Worm (Caenorhabditis elegans) whole organism, L2 larva: ENCODE data around the gene rpb-6.

Experiments used
- C34F6.9 ChIP-seq: fragments of 150-350 bp; optimal IDR thresholded peaks from 2 replicates; lab custom pipeline; 2014; ENCODE audit warnings: missing biosample characterization, missing genetic modification characterization
- F13H6.1 ChIP-seq: sonication (generic microtip); optimal IDR thresholded peaks from 2 replicates; lab custom pipeline; 2016; ENCODE audit warnings: missing genetic modification characterization, missing compliant biosample characterization
- R02D3.7 ChIP-seq: fragments of 150-350 bp; optimal IDR thresholded peaks from 2 replicates; lab custom pipeline; 2014; ENCODE audit warnings: missing biosample characterization, missing genetic modification characterization
- Y55F3AM.14 ChIP-seq: fragments of 200-800 bp; sonication (Bioruptor generic); optimal IDR thresholded peaks from 2 replicates; lab custom pipeline; 2018; ENCODE audit warnings: mild to moderate bottlenecking, missing genetic modification characterization, missing compliant biosample characterization
- ZK546.5 ChIP-seq: sonication (generic microtip); optimal IDR thresholded peaks from 2 replicates; lab custom pipeline; 2017; ENCODE audit warnings: missing biosample characterization, missing genetic modification characterization
- aly-2 ChIP-seq: fragments of 150-350 bp; optimal IDR thresholded peaks from 2 replicates; lab custom pipeline; 2014; ENCODE audit warnings: missing biosample characterization, missing genetic modification characterization
- ama-1 ChIP-seq: fragments of 150-350 bp; optimal IDR thresholded peaks from 2 replicates; lab custom pipeline; 2018; ENCODE audit warnings: inconsistent platforms
- blmp-1 ChIP-seq: sonication (generic microtip); optimal IDR thresholded peaks from 2 replicates; lab custom pipeline; 2017; ENCODE audit warnings: missing genetic modification characterization, mild to moderate bottlenecking, missing compliant biosample characterization, antibody characterized with exemption, moderate library complexity; ENCODE audit not compliant: insufficient read depth
- ceh-16 ChIP-seq: fragments of 150-350 bp; optimal IDR thresholded peaks from 2 replicates; lab custom pipeline; 2014; ENCODE audit warnings: missing biosample characterization, missing genetic modification characterization
- ceh-82 ChIP-seq: fragments of 150-350 bp; optimal IDR thresholded peaks from 2 replicates; lab custom pipeline; 2014; ENCODE audit warnings: missing biosample characterization, missing genetic modification characterization
- crh-2 ChIP-seq: sonication (generic microtip); optimal IDR thresholded peaks from 2 replicates; lab custom pipeline; 2017; ENCODE audit warnings: missing biosample characterization, missing genetic modification characterization
- dmd-4 ChIP-seq: sonication (generic microtip); optimal IDR thresholded peaks from 2 replicates; lab custom pipeline; 2017; ENCODE audit warnings: missing biosample characterization, missing genetic modification characterization
- elt-1 ChIP-seq: fragments of 150-350 bp; optimal IDR thresholded peaks from 2 replicates; lab custom pipeline; 2014; ENCODE audit warnings: missing biosample characterization, missing genetic modification characterization
- elt-3 ChIP-seq: sonication (generic microtip); optimal IDR thresholded peaks from 2 replicates; lab custom pipeline; 2017; ENCODE audit warnings: missing biosample characterization, missing genetic modification characterization
- gmeb-1 ChIP-seq: fragments of 150-350 bp; optimal IDR thresholded peaks from 2 replicates; lab custom pipeline; 2014; ENCODE audit warnings: missing biosample characterization, missing genetic modification characterization
- lin-11 ChIP-seq: fragments of 150-350 bp; sonication (generic microtip); optimal IDR thresholded peaks from 2 replicates; lab custom pipeline; 2014; ENCODE audit warnings: missing biosample characterization, missing genetic modification characterization, inconsistent platforms, mixed read lengths
- lin-13 ChIP-seq: fragments of 150-350 bp; optimal IDR thresholded peaks from 2 replicates; lab custom pipeline; 2014; ENCODE audit warnings: missing biosample characterization, missing genetic modification reagents, missing genetic modification characterization
- lin-39 ChIP-seq: fragments of 150-350 bp; optimal IDR thresholded peaks from 2 replicates; lab custom pipeline; 2014; ENCODE audit warnings: missing biosample characterization, missing genetic modification reagents, missing genetic modification characterization
- lsy-2 ChIP-seq, 2 experiments: fragments of 150-350 bp in 1 of 2; sonication (generic microtip) in 1 of 2; optimal IDR thresholded peaks; 2 replicates each; lab custom pipeline; 2014 to 2017; ENCODE audit warnings: missing biosample characterization in 2 of 2, missing genetic modification characterization in 2 of 2
- mbf-1 ChIP-seq: sonication (generic microtip); optimal IDR thresholded peaks from 2 replicates; lab custom pipeline; 2017; ENCODE audit warnings: missing biosample characterization, missing genetic modification characterization
- mdl-1 ChIP-seq, 2 experiments: fragments of 150-350 bp in 1 of 2; sonication (generic microtip) in 1 of 2; optimal IDR thresholded peaks; 2 replicates each; lab custom pipeline; 2017; ENCODE audit warnings: missing biosample characterization in 2 of 2, missing genetic modification characterization in 2 of 2
- nhr-10 ChIP-seq: sonication (generic microtip); optimal IDR thresholded peaks from 2 replicates; lab custom pipeline; 2017; ENCODE audit warnings: missing biosample characterization, missing genetic modification characterization
- nhr-11 ChIP-seq: fragments of 150-350 bp; optimal IDR thresholded peaks from 2 replicates; lab custom pipeline; 2014; ENCODE audit warnings: missing biosample characterization, missing genetic modification characterization
- nhr-12 ChIP-seq: fragments of 150-350 bp; optimal IDR thresholded peaks from 2 replicates; lab custom pipeline; 2014; ENCODE audit warnings: missing biosample characterization, missing genetic modification characterization
- nhr-129 ChIP-seq: fragments of 150-350 bp; optimal IDR thresholded peaks from 2 replicates; lab custom pipeline; 2014; ENCODE audit warnings: missing biosample characterization, missing genetic modification characterization
- nhr-21 ChIP-seq: fragments of 150-350 bp; optimal IDR thresholded peaks from 2 replicates; lab custom pipeline; 2014; ENCODE audit warnings: missing biosample characterization, missing genetic modification characterization
- nhr-23 ChIP-seq: fragments of 150-350 bp; optimal IDR thresholded peaks from 2 replicates; lab custom pipeline; 2014; ENCODE audit warnings: missing biosample characterization, missing genetic modification reagents, missing genetic modification characterization
- nhr-237 ChIP-seq: fragments of 150-350 bp; optimal IDR thresholded peaks from 2 replicates; lab custom pipeline; 2014; ENCODE audit warnings: missing biosample characterization, missing genetic modification characterization
- nhr-25 ChIP-seq: fragments of 150-350 bp; sonication (generic microtip); optimal IDR thresholded peaks from 3 replicates; lab custom pipeline; 2014; ENCODE audit warnings: missing biosample characterization, missing genetic modification characterization
- nhr-6 ChIP-seq: fragments of 150-350 bp; optimal IDR thresholded peaks from 2 replicates; lab custom pipeline; 2014; ENCODE audit warnings: missing biosample characterization, missing genetic modification characterization
- peb-1 ChIP-seq: fragments of 150-350 bp; optimal IDR thresholded peaks from 2 replicates; lab custom pipeline; 2014; ENCODE audit warnings: missing biosample characterization, missing genetic modification characterization
- sem-4 ChIP-seq: fragments of 150-350 bp; optimal IDR thresholded peaks from 2 replicates; lab custom pipeline; 2014; ENCODE audit warnings: missing biosample characterization, missing genetic modification reagents, missing genetic modification characterization
- skn-1 ChIP-seq: sonication (generic microtip); optimal IDR thresholded peaks from 2 replicates; lab custom pipeline; 2017; ENCODE audit warnings: missing biosample characterization, missing genetic modification characterization
- sma-3 ChIP-seq: sonication (generic microtip); optimal IDR thresholded peaks from 2 replicates; lab custom pipeline; 2016; ENCODE audit warnings: missing genetic modification reagents, missing genetic modification characterization, missing compliant biosample characterization
- sma-9 ChIP-seq, 2 experiments: fragments of 150-350 bp in 1 of 2; sonication (generic microtip) in 1 of 2; optimal IDR thresholded peaks; 2 replicates each; lab custom pipeline; 2014 to 2016; ENCODE audit warnings: missing genetic modification characterization in 2 of 2, mild to moderate bottlenecking in 1 of 2, missing biosample characterization in 1 of 2, missing compliant biosample characterization in 1 of 2, missing genetic modification reagents in 1 of 2, moderate library complexity in 1 of 2
- snpc-4 ChIP-seq: fragments of 150-350 bp; optimal IDR thresholded peaks from 2 replicates; lab custom pipeline; 2014; ENCODE audit warnings: missing biosample characterization, missing genetic modification characterization
- unc-39 ChIP-seq: fragments of 150-350 bp; optimal IDR thresholded peaks from 2 replicates; lab custom pipeline; 2014; ENCODE audit warnings: missing biosample characterization, missing genetic modification characterization
- unc-55 ChIP-seq: fragments of 150-350 bp; sonication (generic microtip); optimal IDR thresholded peaks from 3 replicates; lab custom pipeline; 2014; ENCODE audit warnings: missing biosample characterization, missing genetic modification reagents, missing genetic modification characterization
- ztf-11 ChIP-seq: sonication (generic microtip); optimal IDR thresholded peaks from 2 replicates; lab custom pipeline; 2017; ENCODE audit warnings: missing biosample characterization, missing genetic modification characterization
- ztf-4 ChIP-seq: fragments of 150-350 bp; optimal IDR thresholded peaks from 2 replicates; lab custom pipeline; 2014; ENCODE audit warnings: missing biosample characterization, missing genetic modification characterization

Gene rpb-6

ce11 chrII:10541923-10542486 lies 37.2 kb upstream of the rpb-6 start, which contains the start of gene pro-1 (continued):
- TF ChIP-seq nhr-10 (tag; lab: Kevin White, UChicago), result no peak
- peak; percentile 28 to 89 for TF ChIP-seq lsy-2 (tag; optimal IDR thresholded peaks at IDR 0.05; lab: Kevin White, UChicago)
- TF ChIP-seq mdl-1 (tag; optimal IDR thresholded peaks at IDR 0.05; lab: Kevin White, UChicago), result no peak
- TF ChIP-seq nhr-11, result peak; percentile 53
- no peak for TF ChIP-seq nhr-23 (tag; lab: Kevin White, UChicago)
- no peak for TF ChIP-seq elt-3 (tag; lab: Kevin White, UChicago)
- no peak for TF ChIP-seq lin-11 (tag; lab: Kevin White, UChicago)
- TF ChIP-seq, all 48 proteins: peak for 23

ce11 chrII:10542654-10543456 lies 36.3 kb upstream of the rpb-6 start:
- TF ChIP-seq lin-13, result no peak
- TF ChIP-seq snpc-4 (tag; lab: Kevin White, UChicago), result no peak
- TF ChIP-seq Y55F3AM.14 (GFP tag; lab: Kevin White, UChicago), result peak; percentile 64
- TF ChIP-seq ceh-16 (tag; lab: Kevin White, UChicago), result no peak
- TF ChIP-seq peb-1 (tag; lab: Kevin White, UChicago), result no peak
- TF ChIP-seq nhr-21 (tag; lab: Kevin White, UChicago), result no peak
- TF ChIP-seq lin-11 (tag; lab: Kevin White, UChicago), result no peak
- no peak for TF ChIP-seq nhr-23 (tag; lab: Kevin White, UChicago)
- no peak for TF ChIP-seq sma-3 (GFP tag; lab: Kevin White, UChicago)
- peak; percentile 7 for TF ChIP-seq blmp-1
- no peak for TF ChIP-seq dmd-4 (tag; lab: Kevin White, UChicago)
- TF ChIP-seq gmeb-1, result no peak
- no peak for TF ChIP-seq crh-2 (tag; lab: Kevin White, UChicago)
- TF ChIP-seq R02D3.7 (tag; lab: Kevin White, UChicago), result no peak
- no peak for TF ChIP-seq ceh-82
- TF ChIP-seq ama-1 (lab: Kevin White, UChicago), result peak; percentile 92
- TF ChIP-seq nhr-129 (tag; lab: Kevin White, UChicago), result peak; percentile 34
- peak; percentile 32 for TF ChIP-seq nhr-6 (tag; lab: Kevin White, UChicago)
- no peak for TF ChIP-seq mbf-1
- TF ChIP-seq nhr-12 (tag; lab: Kevin White, UChicago), result no peak
- TF ChIP-seq F13H6.1, result no peak
- no peak for TF ChIP-seq ztf-11
- TF ChIP-seq nhr-237, result no peak
- peak; percentile 6 to 20 for TF ChIP-seq lsy-2 (tag; optimal IDR thresholded peaks at IDR 0.05; lab: Kevin White, UChicago)
- TF ChIP-seq unc-55 (GFP tag; lab: Kevin White, UChicago), result no peak
- no peak for TF ChIP-seq ZK546.5
- TF ChIP-seq aly-2 (tag; lab: Kevin White, UChicago), result no peak
- TF ChIP-seq unc-39 (tag; lab: Kevin White, UChicago), result no peak
- no peak for TF ChIP-seq sma-9 (GFP tag; optimal IDR thresholded peaks at IDR 0.05; lab: Kevin White, UChicago)
- no peak for TF ChIP-seq sma-9 (tag; optimal IDR thresholded peaks at IDR 0.05; lab: Kevin White, UChicago)
- TF ChIP-seq ztf-4 (tag; lab: Kevin White, UChicago), result peak; percentile 11
- no peak for TF ChIP-seq skn-1
- TF ChIP-seq C34F6.9 (tag; lab: Kevin White, UChicago), result no peak
- no peak for TF ChIP-seq mdl-1 (tag; optimal IDR thresholded peaks at IDR 0.05; lab: Kevin White, UChicago)
- TF ChIP-seq nhr-25 (tag; lab: Kevin White, UChicago), result no peak
- TF ChIP-seq, all 48 proteins: peak for 7

DNA sequence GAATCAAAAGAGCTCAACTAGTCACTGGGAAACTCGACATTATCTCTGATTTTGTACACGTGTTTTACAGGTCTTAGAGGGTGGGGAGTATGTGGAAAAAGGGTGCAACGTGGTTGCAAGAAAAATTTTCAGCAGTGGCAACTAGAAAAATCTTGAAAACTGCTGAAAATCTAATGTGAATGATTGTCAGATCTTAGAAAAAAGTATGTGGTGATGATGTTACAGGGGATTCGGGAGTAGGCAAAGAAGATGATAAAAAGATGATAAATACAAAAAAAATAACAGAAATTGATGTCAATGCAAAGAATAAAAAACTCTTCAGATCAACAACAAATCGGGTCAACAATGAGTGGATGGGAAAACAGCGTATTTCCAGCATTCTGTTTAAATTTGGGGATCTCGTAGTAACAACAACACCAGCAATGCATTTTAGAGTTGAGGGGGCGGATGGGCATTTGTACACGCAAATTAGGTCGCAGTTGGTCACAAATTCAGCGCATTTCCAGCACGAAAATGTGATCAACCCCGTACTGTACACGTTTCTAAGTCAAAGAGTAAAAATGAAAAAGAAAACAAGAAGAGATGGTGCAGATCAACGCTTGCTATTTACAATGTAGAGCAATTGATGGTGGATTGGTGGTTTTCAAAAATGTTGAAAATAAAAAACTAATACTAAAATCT lies 35.6 kb upstream of the rpb-6 start:
- peak; percentile 28 for TF ChIP-seq nhr-25 (tag; lab: Kevin White, UChicago)
- no peak for TF ChIP-seq unc-39 (tag; lab: Kevin White, UChicago)
- TF ChIP-seq nhr-11, result no peak
- peak; percentile 1 for TF ChIP-seq crh-2 (tag; lab: Kevin White, UChicago)
- TF ChIP-seq Y55F3AM.14 (GFP tag; lab: Kevin White, UChicago), result no peak
- peak; percentile 35 for TF ChIP-seq sma-9 (GFP tag; optimal IDR thresholded peaks at IDR 0.05; lab: Kevin White, UChicago)
- no peak for TF ChIP-seq sma-9 (tag; optimal IDR thresholded peaks at IDR 0.05; lab: Kevin White, UChicago)
- TF ChIP-seq elt-1 (tag; lab: Kevin White, UChicago), result no peak
- no peak for TF ChIP-seq mbf-1
- TF ChIP-seq C34F6.9 (tag; lab: Kevin White, UChicago), result no peak
- TF ChIP-seq mdl-1 (tag; optimal IDR thresholded peaks at IDR 0.05; lab: Kevin White, UChicago), result no peak
- TF ChIP-seq nhr-10 (tag; lab: Kevin White, UChicago), result no peak
- no peak for TF ChIP-seq dmd-4 (tag; lab: Kevin White, UChicago)
- TF ChIP-seq sem-4 (tag; lab: Kevin White, UChicago), result no peak
- TF ChIP-seq lin-39, result no peak
- TF ChIP-seq nhr-237, result no peak
- TF ChIP-seq aly-2 (tag; lab: Kevin White, UChicago), result no peak
- no peak for TF ChIP-seq R02D3.7 (tag; lab: Kevin White, UChicago)
- TF ChIP-seq lin-13, result no peak
- no peak for TF ChIP-seq nhr-12 (tag; lab: Kevin White, UChicago)
- TF ChIP-seq sma-3 (GFP tag; lab: Kevin White, UChicago), result peak; percentile 36
- TF ChIP-seq blmp-1, result no peak
- TF ChIP-seq snpc-4 (tag; lab: Kevin White, UChicago), result no peak
- no peak for TF ChIP-seq ceh-16 (tag; lab: Kevin White, UChicago)
